Fruit fly (Drosophila melanogaster) whole organism, embryonic: ENCODE results near the gene RpS25.

Experiments
- Adf1 ChIP-seq: fragments of 200-800 bp; sonication (Bioruptor generic); IDR thresholded peaks from 2 replicates; pipeline ENCODE4 v1.3.6; 2022; ENCODE audit warnings: missing biosample characterization, missing genetic modification characterization
- CG10209 ChIP-seq: fragments of 200-800 bp; sonication (Bioruptor generic); optimal IDR thresholded peaks from 3 replicates; lab custom pipeline; 2017; ENCODE audit warnings: missing biosample characterization, mild to moderate bottlenecking, missing genetic modification characterization, missing genetic modification reagents
- CG10321 ChIP-seq: fragments of 200-800 bp; sonication (Bioruptor generic); IDR thresholded peaks from 2 replicates; pipeline ENCODE4 v1.3.6; 2022; ENCODE audit warnings: missing biosample characterization, missing genetic modification characterization
- CG13624 ChIP-seq: fragments of 200-800 bp; sonication (Bioruptor generic); optimal IDR thresholded peaks from 2 replicates; lab custom pipeline; 2016; ENCODE audit warnings: missing biosample characterization, missing genetic modification characterization
- CG14667 ChIP-seq: fragments of 200-800 bp; sonication (Bioruptor generic); IDR thresholded peaks from 2 replicates; pipeline ENCODE4 v1.3.6; 2022; ENCODE audit warnings: missing biosample characterization, missing genetic modification characterization
- CG18262 ChIP-seq: fragments of 200-800 bp; optimal IDR thresholded peaks from 3 replicates; lab custom pipeline; 2019; ENCODE audit warnings: missing biosample characterization, mild to moderate bottlenecking, missing genetic modification characterization, moderate library complexity
- CG18476 ChIP-seq: fragments of 200-800 bp; sonication (Bioruptor generic); optimal IDR thresholded peaks from 2 replicates; lab custom pipeline; 2016; ENCODE audit warnings: missing biosample characterization, mild to moderate bottlenecking, missing genetic modification characterization
- CG18764 ChIP-seq: fragments of 200-800 bp; sonication (Bioruptor generic); optimal IDR thresholded peaks from 3 replicates; lab custom pipeline; 2016; ENCODE audit warnings: missing biosample characterization, missing genetic modification characterization
- CG2116 ChIP-seq: fragments of 200-800 bp; sonication (Bioruptor generic); optimal IDR thresholded peaks from 3 replicates; lab custom pipeline; 2018; ENCODE audit warnings: missing biosample characterization, mild to moderate bottlenecking, missing genetic modification characterization
- CG2199 ChIP-seq: fragments of 200-800 bp; sonication (Bioruptor generic); IDR thresholded peaks from 3 replicates; pipeline ENCODE4 v1.3.6; 2022; ENCODE audit warnings: missing biosample characterization, missing genetic modification characterization
- CG2875 ChIP-seq: fragments of 200-800 bp; sonication (Bioruptor generic); optimal IDR thresholded peaks from 2 replicates; lab custom pipeline; 2017; ENCODE audit warnings: missing biosample characterization, mild to moderate bottlenecking, missing genetic modification characterization, missing genetic modification reagents
- CG31224 ChIP-seq: fragments of 200-800 bp; sonication (Bioruptor generic); IDR thresholded peaks from 2 replicates; pipeline ENCODE4 v1.3.6; 2022; ENCODE audit warnings: missing biosample characterization, missing genetic modification characterization
- CG3726 ChIP-seq: fragments of 200-800 bp; sonication (Bioruptor generic); IDR thresholded peaks from 3 replicates; pipeline ENCODE4, ENCODE4 v1.3.6; 2022; ENCODE audit warnings: missing biosample characterization, missing genetic modification characterization
- CG4424 ChIP-seq: fragments of 200-800 bp; sonication (Bioruptor generic); optimal IDR thresholded peaks from 3 replicates; lab custom pipeline; 2016; ENCODE audit warnings: missing biosample characterization, missing genetic modification characterization
- CG6175 ChIP-seq: fragments of 200-800 bp; sonication (Bioruptor generic); IDR thresholded peaks from 3 replicates; pipeline ENCODE4 v1.3.6; 2022; ENCODE audit warnings: missing biosample characterization, missing genetic modification characterization
- CG6272 ChIP-seq: fragments of 200-800 bp; sonication (Bioruptor generic); IDR thresholded peaks from 2 replicates; pipeline ENCODE4 v1.3.6; 2022; ENCODE audit warnings: missing biosample characterization, missing genetic modification characterization
- CG7271 ChIP-seq: fragments of 200-800 bp; sonication (Bioruptor generic); optimal IDR thresholded peaks from 2 replicates; lab custom pipeline; 2018; ENCODE audit warnings: missing biosample characterization, mild to moderate bottlenecking, missing genetic modification characterization, moderate library complexity
- CG7556 ChIP-seq: fragments of 200-800 bp; sonication (Bioruptor generic); optimal IDR thresholded peaks from 2 replicates; lab custom pipeline; 2017; ENCODE audit warnings: missing biosample characterization, mild to moderate bottlenecking, missing genetic modification characterization
- CG8765 ChIP-seq: fragments of 200-800 bp; sonication (Bioruptor generic); IDR thresholded peaks from 2 replicates; pipeline ENCODE4 v1.3.6; 2022; ENCODE audit warnings: missing biosample characterization, missing genetic modification characterization
- CG8924 ChIP-seq: fragments of 200-800 bp; optimal IDR thresholded peaks from 3 replicates; lab custom pipeline; 2019; ENCODE audit warnings: missing biosample characterization, mild to moderate bottlenecking, missing genetic modification characterization, moderate library complexity
- CG9609 ChIP-seq: fragments of 200-800 bp; sonication (Bioruptor generic); optimal IDR thresholded peaks from 3 replicates; lab custom pipeline; 2016; ENCODE audit warnings: missing biosample characterization, missing genetic modification characterization
- CG9727 ChIP-seq: fragments of 200-800 bp; sonication (Bioruptor generic); optimal IDR thresholded peaks from 3 replicates; lab custom pipeline; 2017; ENCODE audit warnings: missing biosample characterization, mild to moderate bottlenecking, missing genetic modification characterization
- CTCF ChIP-seq: fragments of 200-800 bp; sonication (Bioruptor generic); optimal IDR thresholded peaks from 2 replicates; lab custom pipeline; 2017; ENCODE audit warnings: missing biosample characterization, mild to moderate bottlenecking, missing genetic modification characterization, moderate library complexity
- Dp ChIP-seq: fragments of 200-800 bp; sonication (Bioruptor generic); optimal IDR thresholded peaks from 2 replicates; lab custom pipeline; 2018; ENCODE audit warnings: missing biosample characterization, mild to moderate bottlenecking, missing genetic modification characterization, moderate library complexity
- H15 ChIP-seq: fragments of 200-800 bp; sonication (Bioruptor generic); IDR thresholded peaks from 3 replicates; pipeline ENCODE4 v1.3.6; 2022; ENCODE audit warnings: missing biosample characterization, missing genetic modification characterization
- H2.0 ChIP-seq: fragments of 200-800 bp; sonication (Bioruptor generic); IDR thresholded peaks from 2 replicates; pipeline ENCODE4 v1.3.6; 2022; ENCODE audit warnings: missing biosample characterization, missing genetic modification characterization
- Hsf ChIP-seq: fragments of 200-800 bp; sonication (Bioruptor generic); optimal IDR thresholded peaks from 3 replicates; lab custom pipeline; 2016; ENCODE audit warnings: missing biosample characterization, missing genetic modification characterization
- Lpt ChIP-seq: fragments of >200 bp; optimal IDR thresholded peaks from 2 replicates; lab custom pipeline; 2018; ENCODE audit warnings: missing biosample characterization, missing genetic modification characterization
- Meics ChIP-seq: fragments of 200-800 bp; sonication (Bioruptor generic); optimal IDR thresholded peaks from 2 replicates; lab custom pipeline; 2017; ENCODE audit warnings: missing biosample characterization, mild to moderate bottlenecking, missing genetic modification characterization
- NC2β ChIP-seq: fragments of 200-800 bp; sonication (Bioruptor generic); optimal IDR thresholded peaks from 2 replicates; lab custom pipeline; 2016; ENCODE audit warnings: missing biosample characterization, missing genetic modification characterization
- Neu2 ChIP-seq: fragments of 200-800 bp; sonication (Bioruptor generic); optimal IDR thresholded peaks from 3 replicates; lab custom pipeline; 2016; ENCODE audit warnings: missing biosample characterization, missing genetic modification characterization, borderline replicate concordance
- PHDP ChIP-seq: fragments of 200-800 bp; sonication (Bioruptor generic); optimal IDR thresholded peaks from 3 replicates; lab custom pipeline; 2018; ENCODE audit warnings: missing biosample characterization, mild to moderate bottlenecking, missing genetic modification characterization, moderate library complexity
- Rx ChIP-seq: fragments of 200-800 bp; sonication (Bioruptor generic); IDR thresholded peaks from 2 replicates; pipeline ENCODE4 v1.3.6; 2022; ENCODE audit warnings: missing biosample characterization, missing genetic modification characterization
- Sry-β ChIP-seq: fragments of 200-800 bp; sonication (Bioruptor generic); optimal IDR thresholded peaks from 2 replicates; lab custom pipeline; 2018; ENCODE audit warnings: missing biosample characterization, mild to moderate bottlenecking, missing genetic modification characterization, moderate library complexity
- aop ChIP-seq: fragments of 200-800 bp; sonication (Bioruptor generic); IDR thresholded peaks from 2 replicates; pipeline ENCODE4 v1.3.6; 2022; ENCODE audit warnings: missing biosample characterization, missing genetic modification characterization
- chn ChIP-seq: fragments of 200-800 bp; sonication (Bioruptor generic); optimal IDR thresholded peaks from 2 replicates; lab custom pipeline; 2016; ENCODE audit warnings: missing biosample characterization, missing genetic modification characterization
- cwo ChIP-seq: fragments of 200-800 bp; sonication (Bioruptor generic); optimal IDR thresholded peaks from 3 replicates; lab custom pipeline; 2017; ENCODE audit warnings: missing biosample characterization, missing genetic modification characterization, mild to moderate bottlenecking, moderate library complexity, missing genetic modification reagents
- dmrt11E ChIP-seq: fragments of 200-800 bp; sonication (Bioruptor generic); optimal IDR thresholded peaks from 3 replicates; lab custom pipeline; 2018; ENCODE audit warnings: missing biosample characterization, mild to moderate bottlenecking, missing genetic modification characterization, moderate library complexity
- dysf ChIP-seq: fragments of 200-800 bp; sonication (Bioruptor generic); IDR thresholded peaks from 3 replicates; pipeline ENCODE4 v1.3.6; 2022; ENCODE audit warnings: missing biosample characterization, missing genetic modification characterization
- fru ChIP-seq: fragments of >200 bp; optimal IDR thresholded peaks from 2 replicates; lab custom pipeline; 2017
- insv ChIP-seq, 2 experiments: fragments of 200-800 bp; sonication (Bioruptor generic); optimal IDR thresholded peaks; 3 replicates each; lab custom pipeline; 2016 to 2018; ENCODE audit warnings: missing biosample characterization in 2 of 2, missing genetic modification characterization in 2 of 2
- jumu ChIP-seq: fragments of 200-800 bp; sonication (Bioruptor generic); optimal IDR thresholded peaks from 3 replicates; lab custom pipeline; 2016; ENCODE audit warnings: missing biosample characterization, missing genetic modification characterization
- kay ChIP-seq: fragments of 200-800 bp; sonication (Bioruptor generic); optimal IDR thresholded peaks from 2 replicates; lab custom pipeline; 2016; ENCODE audit warnings: missing biosample characterization, missing genetic modification characterization
- nmo ChIP-seq: fragments of 200-800 bp; sonication (Bioruptor generic); optimal IDR thresholded peaks from 2 replicates; lab custom pipeline; 2018; ENCODE audit warnings: missing biosample characterization, mild to moderate bottlenecking, missing genetic modification characterization, moderate library complexity
- pb ChIP-seq: fragments of 200-800 bp; sonication (Bioruptor generic); optimal IDR thresholded peaks from 3 replicates; lab custom pipeline; 2016; ENCODE audit warnings: missing biosample characterization, missing genetic modification characterization
- pnt ChIP-seq: fragments of 200-800 bp; sonication (Bioruptor generic); optimal IDR thresholded peaks from 3 replicates; lab custom pipeline; 2016; ENCODE audit warnings: missing biosample characterization, missing genetic modification characterization
- pzg ChIP-seq: fragments of 200-800 bp; sonication (Bioruptor generic); optimal IDR thresholded peaks from 3 replicates; lab custom pipeline; 2018; ENCODE audit warnings: missing biosample characterization, mild to moderate bottlenecking, missing genetic modification characterization, moderate library complexity
- sc ChIP-seq, 3 experiments: fragments of >200 bp in 2 of 3; fragments of 200-800 bp in 1 of 3; sonication (Bioruptor generic) in 1 of 3; optimal IDR thresholded peaks; 2 replicates in 2 of 3; 3 replicates in 1 of 3; lab custom pipeline; 2017; ENCODE audit warnings: mild to moderate bottlenecking in 1 of 3, missing biosample characterization in 1 of 3, missing genetic modification characterization in 1 of 3, missing genetic modification reagents in 1 of 3
- slbo ChIP-seq: fragments of 200-800 bp; sonication (Bioruptor generic); IDR thresholded peaks from 2 replicates; pipeline ENCODE4 v1.3.6; 2022; ENCODE audit warnings: missing biosample characterization, missing genetic modification characterization
- tap ChIP-seq: fragments of 200-800 bp; optimal IDR thresholded peaks from 3 replicates; lab custom pipeline; 2019; ENCODE audit warnings: missing biosample characterization, mild to moderate bottlenecking, missing genetic modification characterization, moderate library complexity
- trem ChIP-seq: fragments of 200-800 bp; optimal IDR thresholded peaks from 3 replicates; lab custom pipeline; 2019; ENCODE audit warnings: missing biosample characterization, mild to moderate bottlenecking, missing genetic modification characterization, moderate library complexity
- usp ChIP-seq: fragments of >200 bp; optimal IDR thresholded peaks from 2 replicates; lab custom pipeline; 2017; ENCODE audit warnings: missing biosample characterization, missing genetic modification characterization

Gene RpS25

dm6 chr3R:11209801-11210402, 6.2 kb downstream of the RpS25 start, which contains the start of the genes SdhC and Tctp (continued):
- TF ChIP-seq cwo (no peak), CG6175 (GFP tag; lab: Robert Waterston, UW) (no peak), CG18764 (GFP tag; lab: Kevin White, UChicago) (peak; percentile 2), trem (tag; lab: Kevin White, UChicago) (peak; percentile 100), Hsf (GFP tag; lab: Kevin White, UChicago) (peak; percentile 64), CG9727 (GFP tag; lab: Kevin White, UChicago) (peak; percentile 62), Neu2 (no peak), H2.0 (GFP tag; lab: Robert Waterston, UW) (no peak), Meics (GFP tag; lab: Kevin White, UChicago) (peak; percentile 62), H15 (no peak), usp (GFP tag; lab: Kevin White, UChicago) (no peak), CG9609 (GFP tag; lab: Kevin White, UChicago) (no peak), CG7271 (tag; lab: Kevin White, UChicago) (peak; percentile 26), Adf1 (GFP tag; lab: Robert Waterston, UW) (no peak), CG10209 (GFP tag; lab: Kevin White, UChicago) (peak; percentile 12), CG31224 (GFP tag; lab: Robert Waterston, UW) (no peak), dysf (GFP tag; lab: Robert Waterston, UW) (no peak), slbo (GFP tag; lab: Robert Waterston, UW) (peak; percentile 24; the same call in 1 of the 2 replicates), insv (GFP tag; optimal IDR thresholded peaks at IDR 0.05; lab: Kevin White, UChicago) (peak in 1 of 2 experiments; percentile 15), CG8924 (tag; lab: Kevin White, UChicago) (peak; percentile 46), chn (GFP tag; lab: Kevin White, UChicago) (no peak), Sry-β (GFP tag; lab: Kevin White, UChicago) (no peak), nmo (GFP tag; lab: Kevin White, UChicago) (peak; percentile 72), CG3726 (no peak), pnt (GFP tag; lab: Kevin White, UChicago) (no peak), CG6272 (GFP tag; lab: Robert Waterston, UW) (0 out of 2 replicates have a peak, but pooled peaks have one; percentile 33), Rx (no peak), kay (no peak), Dp (peak; percentile 30), dmrt11E (tag; lab: Kevin White, UChicago) (peak; percentile 47), CG13624 (GFP tag; lab: Kevin White, UChicago) (peak; percentile 43), CG2199 (no peak), CG14667 (no peak), Lpt (no peak), CG10321 (peak; percentile 8; the same call in 1 of the 2 replicates), CG8765 (GFP tag; lab: Robert Waterston, UW) (no peak), pzg (GFP tag; lab: Kevin White, UChicago) (peak; percentile 74), CG7556 (peak; percentile 33), sc (optimal IDR thresholded peaks at IDR 0.05; lab: Kevin White, UChicago) (no peak), sc (GFP tag; optimal IDR thresholded peaks at IDR 0.05; lab: Kevin White, UChicago) (no peak), jumu (GFP tag; lab: Kevin White, UChicago) (peak; percentile 25), CTCF (no peak), CG2116 (GFP tag; lab: Kevin White, UChicago) (peak; percentile 76), fru (lab: Kevin White, UChicago) (no peak), pb (GFP tag; lab: Kevin White, UChicago) (peak; percentile 18), CG18262 (tag; lab: Kevin White, UChicago) (peak; percentile 62), tap (no peak), CG18476 (GFP tag; lab: Kevin White, UChicago) (peak; percentile 38), CG4424 (GFP tag; lab: Kevin White, UChicago) (peak; percentile 46), aop (GFP tag; lab: Robert Waterston, UW) (no peak), PHDP (tag; lab: Kevin White, UChicago) (peak; percentile 4), NC2β (peak; percentile 30), CG2875 (no peak)
